Worm (Caenorhabditis elegans) whole organism, mixed stage, embryonic: ENCODE data around the gene fbxa-96.

Experiments
- M03D4.4 ChIP-seq: sonication (generic microtip); optimal IDR thresholded peaks from 2 replicates; lab custom pipeline; 2017; ENCODE audit warnings: mild to moderate bottlenecking, missing genetic modification characterization, missing compliant biosample characterization
- bed-3 ChIP-seq: fragments of 200-800 bp; sonication (Bioruptor generic); optimal IDR thresholded peaks from 3 replicates; lab custom pipeline; 2018; ENCODE audit warnings: mild to moderate bottlenecking, missing genetic modification characterization, moderate library complexity, missing compliant biosample characterization
- blmp-1 ChIP-seq: fragments of 150-350 bp; optimal IDR thresholded peaks from 2 replicates; lab custom pipeline; 2014; ENCODE audit warnings: missing biosample characterization, missing genetic modification characterization
- ceh-39 ChIP-seq: fragments of 150-350 bp; optimal IDR thresholded peaks from 2 replicates; lab custom pipeline; 2014; ENCODE audit warnings: missing biosample characterization, missing genetic modification characterization
- ceh-43 ChIP-seq: fragments of 200-800 bp; sonication (Bioruptor generic); optimal IDR thresholded peaks from 2 replicates; lab custom pipeline; 2018; ENCODE audit warnings: mild to moderate bottlenecking, missing genetic modification characterization, moderate library complexity, missing compliant biosample characterization
- ces-1 ChIP-seq: fragments of 150-350 bp; optimal IDR thresholded peaks from 2 replicates; lab custom pipeline; 2014; ENCODE audit warnings: missing biosample characterization, missing genetic modification reagents, missing genetic modification characterization
- cnd-1 ChIP-seq: fragments of 200-800 bp; sonication (Bioruptor generic); optimal IDR thresholded peaks from 2 replicates; lab custom pipeline; 2018; ENCODE audit warnings: mild to moderate bottlenecking, missing genetic modification characterization, missing compliant biosample characterization
- drap-1 ChIP-seq: fragments of 200-800 bp; sonication (Bioruptor generic); optimal IDR thresholded peaks from 3 replicates; lab custom pipeline; 2018; ENCODE audit warnings: mild to moderate bottlenecking, missing genetic modification characterization, missing compliant biosample characterization
- elt-1 ChIP-seq: sonication (generic microtip); optimal IDR thresholded peaks from 2 replicates; lab custom pipeline; 2017; ENCODE audit warnings: missing genetic modification characterization, mild to moderate bottlenecking, missing compliant biosample characterization, antibody characterized with exemption, moderate library complexity, borderline replicate concordance; ENCODE audit not compliant: insufficient read depth
- elt-3 ChIP-seq: fragments of 150-350 bp; optimal IDR thresholded peaks from 2 replicates; lab custom pipeline; 2014; ENCODE audit warnings: missing biosample characterization, missing genetic modification characterization
- flh-1 ChIP-seq: fragments of 200-800 bp; sonication (Bioruptor generic); optimal IDR thresholded peaks from 2 replicates; lab custom pipeline; 2018; ENCODE audit warnings: mild to moderate bottlenecking, missing genetic modification characterization, moderate library complexity, missing compliant biosample characterization
- ham-2 ChIP-seq: fragments of 200-800 bp; sonication (Bioruptor generic); optimal IDR thresholded peaks from 2 replicates; lab custom pipeline; 2018; ENCODE audit warnings: mild to moderate bottlenecking, missing genetic modification characterization, missing compliant biosample characterization
- hlh-1 ChIP-seq: fragments of 150-350 bp; optimal IDR thresholded peaks from 2 replicates; lab custom pipeline; 2014; ENCODE audit warnings: missing biosample characterization, missing genetic modification reagents, missing genetic modification characterization
- lin-13 ChIP-seq: fragments of 150-350 bp; optimal IDR thresholded peaks from 2 replicates; lab custom pipeline; 2014; ENCODE audit warnings: missing biosample characterization, missing genetic modification characterization
- lin-32 ChIP-seq: fragments of 200-800 bp; sonication (Bioruptor generic); optimal IDR thresholded peaks from 2 replicates; lab custom pipeline; 2018; ENCODE audit warnings: mild to moderate bottlenecking, missing genetic modification characterization, missing compliant biosample characterization
- lsy-2 ChIP-seq: fragments of 150-350 bp; optimal IDR thresholded peaks from 2 replicates; lab custom pipeline; 2014; ENCODE audit warnings: missing biosample characterization, missing genetic modification characterization
- mab-5 ChIP-seq: fragments of 150-350 bp; optimal IDR thresholded peaks from 2 replicates; lab custom pipeline; 2014; ENCODE audit warnings: missing biosample characterization, missing genetic modification characterization
- mep-1 ChIP-seq: fragments of 150-350 bp; optimal IDR thresholded peaks from 2 replicates; lab custom pipeline; 2017; ENCODE audit warnings: missing biosample characterization, missing genetic modification reagents, missing genetic modification characterization, inconsistent platforms
- mls-2 ChIP-seq: sonication (generic microtip); optimal IDR thresholded peaks from 2 replicates; lab custom pipeline; 2016; ENCODE audit warnings: mild to moderate bottlenecking, missing genetic modification characterization, moderate library complexity, missing compliant biosample characterization
- nhr-2 ChIP-seq: fragments of 150-350 bp; optimal IDR thresholded peaks from 2 replicates; lab custom pipeline; 2014; ENCODE audit warnings: missing biosample characterization, missing genetic modification characterization
- nhr-237 ChIP-seq: fragments of 150-350 bp; optimal IDR thresholded peaks from 2 replicates; lab custom pipeline; 2014; ENCODE audit warnings: missing biosample characterization, missing genetic modification characterization
- nhr-28 ChIP-seq: fragments of 150-350 bp; optimal IDR thresholded peaks from 2 replicates; lab custom pipeline; 2014; ENCODE audit warnings: missing biosample characterization, missing genetic modification characterization
- nhr-76 ChIP-seq: sonication (generic microtip); optimal IDR thresholded peaks from 2 replicates; lab custom pipeline; 2017; ENCODE audit warnings: missing biosample characterization, missing genetic modification characterization
- pha-4 ChIP-seq: fragments of 150-350 bp; optimal IDR thresholded peaks from 2 replicates; lab custom pipeline; 2018; ENCODE audit warnings: missing biosample characterization, missing genetic modification reagents, missing genetic modification characterization
- snpc-4 ChIP-seq: fragments of 150-350 bp; optimal IDR thresholded peaks from 2 replicates; lab custom pipeline; 2014; ENCODE audit warnings: missing biosample characterization, missing genetic modification characterization
- sptf-1 ChIP-seq: sonication (generic microtip); optimal IDR thresholded peaks from 2 replicates; lab custom pipeline; 2017; ENCODE audit warnings: mild to moderate bottlenecking, missing genetic modification characterization, moderate library complexity, missing compliant biosample characterization
- tbx-8 ChIP-seq: fragments of 200-800 bp; sonication (Bioruptor generic); optimal IDR thresholded peaks from 2 replicates; lab custom pipeline; 2018; ENCODE audit warnings: mild to moderate bottlenecking, missing genetic modification characterization, moderate library complexity, missing compliant biosample characterization
- unc-120 ChIP-seq: sonication (generic microtip); optimal IDR thresholded peaks from 2 replicates; lab custom pipeline; 2017; ENCODE audit warnings: missing genetic modification characterization, missing compliant biosample characterization; ENCODE audit not compliant: poor library complexity, severe bottlenecking
- unc-39 ChIP-seq: fragments of 150-350 bp; optimal IDR thresholded peaks from 2 replicates; lab custom pipeline; 2014; ENCODE audit warnings: missing biosample characterization, missing genetic modification characterization
- unc-62 ChIP-seq: fragments of 150-350 bp; optimal IDR thresholded peaks from 2 replicates; lab custom pipeline; 2014; ENCODE audit warnings: missing biosample characterization, missing genetic modification reagents, missing genetic modification characterization
- zip-8 ChIP-seq: fragments of 150-350 bp; optimal IDR thresholded peaks from 2 replicates; lab custom pipeline; 2014; ENCODE audit warnings: missing biosample characterization, missing genetic modification characterization
- ztf-11 ChIP-seq: fragments of 150-350 bp; optimal IDR thresholded peaks from 2 replicates; lab custom pipeline; 2014; ENCODE audit warnings: missing biosample characterization, missing genetic modification characterization

Gene fbxa-96

DNA sequence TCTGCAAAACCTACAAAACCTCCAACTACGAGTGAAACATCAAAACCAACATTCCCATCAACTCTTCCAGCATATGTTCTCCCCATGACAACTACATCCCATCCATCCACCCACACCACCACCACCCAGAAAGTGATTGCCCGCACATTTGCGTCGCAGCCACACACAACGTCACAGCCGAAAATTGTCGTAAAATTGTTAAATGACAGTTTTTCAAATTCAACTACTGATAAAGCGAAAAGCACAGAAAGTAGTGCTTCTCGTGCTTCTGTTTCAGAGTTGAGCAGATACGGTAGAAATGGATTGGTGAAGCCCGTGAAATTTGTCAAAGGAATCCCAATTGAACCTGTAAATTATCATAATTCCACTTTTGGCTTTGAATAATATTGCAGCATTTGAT is 27.5 kb upstream of the fbxa-96 start:
- TF ChIP-seq mep-1 (tag; lab: Kevin White, UChicago) = no peak
- no peak for TF ChIP-seq ceh-43 (GFP tag; lab: Kevin White, UChicago)
- TF ChIP-seq M03D4.4 = no peak
- TF ChIP-seq blmp-1 (tag; lab: Kevin White, UChicago) = no peak
- TF ChIP-seq snpc-4 (tag; lab: Kevin White, UChicago) = no peak
- TF ChIP-seq mls-2 (tag; lab: Kevin White, UChicago) = no peak
- TF ChIP-seq drap-1 (GFP tag; lab: Kevin White, UChicago) = no peak
- TF ChIP-seq lin-32 (GFP tag; lab: Kevin White, UChicago) = no peak
- no peak for TF ChIP-seq unc-39

DNA sequence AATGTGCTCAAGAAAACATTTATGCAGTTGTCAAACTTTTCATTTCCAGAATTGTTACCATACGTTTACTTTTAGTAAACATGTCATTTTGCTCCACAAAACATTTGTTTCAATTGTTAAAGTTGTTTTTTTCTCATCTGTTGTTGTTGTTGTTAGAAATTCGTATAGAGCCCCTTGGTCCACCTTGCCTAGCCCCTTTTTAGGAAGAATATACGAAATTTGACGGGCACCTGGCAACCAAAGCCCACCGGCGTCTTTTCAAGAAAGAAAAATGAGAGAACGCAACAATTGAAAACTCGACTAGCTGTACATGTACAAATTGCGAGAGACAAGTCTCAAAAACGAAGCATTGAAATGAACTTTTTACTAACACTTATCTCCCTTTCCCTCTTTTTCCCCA is 24.2 kb upstream of the fbxa-96 start, which contains the start of gene F09B12.5:
Gene F09B12.5, plus strand, starts transcription at position 301 of the 400 bp plus-strand sequence.
- TF ChIP-seq M03D4.4 = no peak
- no peak for TF ChIP-seq flh-1 (GFP tag; lab: Kevin White, UChicago)
- TF ChIP-seq nhr-28 = no peak
- no peak for TF ChIP-seq nhr-2 (tag; lab: Kevin White, UChicago)
- no peak for TF ChIP-seq pha-4
- no peak for TF ChIP-seq sptf-1 (tag; lab: Kevin White, UChicago)
- TF ChIP-seq mab-5 = no peak
- no peak for TF ChIP-seq elt-1 (tag; lab: Kevin White, UChicago)
- TF ChIP-seq unc-39 = no peak
- no peak for TF ChIP-seq elt-3
- no peak for TF ChIP-seq lsy-2 (tag; lab: Kevin White, UChicago)
- TF ChIP-seq nhr-237 = no peak
- no peak for TF ChIP-seq blmp-1 (tag; lab: Kevin White, UChicago)
- TF ChIP-seq nhr-76 (tag; lab: Kevin White, UChicago) = no peak
- TF ChIP-seq drap-1 (GFP tag; lab: Kevin White, UChicago) = no peak
- no peak for TF ChIP-seq tbx-8 (GFP tag; lab: Kevin White, UChicago)
- TF ChIP-seq unc-120 = no peak

DNA sequence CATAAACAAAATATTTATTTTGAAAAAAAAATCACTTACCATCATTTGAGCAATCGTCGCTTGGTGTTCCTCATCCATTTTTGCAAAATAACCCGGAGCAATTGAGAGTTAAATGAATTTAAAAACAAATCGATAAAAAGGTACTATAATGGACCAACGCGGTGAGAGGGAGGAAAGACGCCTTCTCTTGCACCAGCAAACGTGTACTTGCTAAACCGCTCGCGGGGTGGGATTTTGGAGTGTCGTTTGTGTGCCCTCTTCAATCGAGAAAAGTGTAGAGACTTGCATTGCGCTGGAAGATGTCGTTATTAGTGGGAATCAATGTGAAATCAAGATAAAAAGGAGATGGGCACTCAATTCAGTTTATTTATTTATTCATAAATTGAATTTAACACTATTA is 23.6 kb upstream of the fbxa-96 start, which contains the start of gene H40L08.1:
Gene H40L08.1, minus strand, starts transcription at position 292 of the 400 bp plus-strand sequence.
- TF ChIP-seq elt-1 (tag; lab: Kevin White, UChicago) (peak; percentile 15), mep-1 (tag; lab: Kevin White, UChicago) (peak; percentile 9), cnd-1 (tag; lab: Kevin White, UChicago) (no peak), pha-4 (peak; percentile 10), sptf-1 (tag; lab: Kevin White, UChicago) (no peak), mab-5 (no peak), tbx-8 (GFP tag; lab: Kevin White, UChicago) (no peak), hlh-1 (tag; lab: Kevin White, UChicago) (no peak), ces-1 (GFP tag; lab: Kevin White, UChicago) (peak; percentile 56), ceh-39 (peak; percentile 9), lsy-2 (tag; lab: Kevin White, UChicago) (no peak)

DNA sequence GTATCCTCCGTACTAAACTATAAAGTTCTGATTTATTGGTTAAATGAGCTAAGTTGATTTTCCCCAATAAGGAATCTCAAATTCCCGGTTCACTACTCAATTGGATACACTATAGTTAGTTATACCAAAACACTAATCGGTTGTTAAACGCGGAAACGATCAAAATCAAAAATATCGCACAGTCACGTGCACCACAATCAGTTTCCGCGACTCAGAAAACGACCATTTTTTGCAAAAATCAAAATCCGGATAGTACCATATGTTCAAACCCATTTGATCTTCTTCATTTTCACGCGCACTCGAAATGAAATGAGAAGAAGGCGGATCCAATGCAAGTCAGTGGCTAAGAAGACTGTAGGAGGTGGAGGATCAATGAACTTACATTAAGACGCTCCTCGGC is 21.3 kb upstream of the fbxa-96 start:
- TF ChIP-seq cnd-1 (tag; lab: Kevin White, UChicago) = no peak
- no peak for TF ChIP-seq ztf-11
- TF ChIP-seq drap-1 (GFP tag; lab: Kevin White, UChicago) = no peak
- no peak for TF ChIP-seq tbx-8 (GFP tag; lab: Kevin White, UChicago)
- TF ChIP-seq mep-1 (tag; lab: Kevin White, UChicago) = no peak
- no peak for TF ChIP-seq nhr-237
- no peak for TF ChIP-seq blmp-1 (tag; lab: Kevin White, UChicago)
- no peak for TF ChIP-seq pha-4
- no peak for TF ChIP-seq zip-8
- no peak for TF ChIP-seq hlh-1 (tag; lab: Kevin White, UChicago)
- no peak for TF ChIP-seq nhr-76 (tag; lab: Kevin White, UChicago)
- TF ChIP-seq ceh-43 (GFP tag; lab: Kevin White, UChicago) = no peak
- TF ChIP-seq ham-2 (GFP tag; lab: Kevin White, UChicago) = no peak
- no peak for TF ChIP-seq ces-1 (GFP tag; lab: Kevin White, UChicago)
- no peak for TF ChIP-seq unc-62
- no peak for TF ChIP-seq unc-39
- no peak for TF ChIP-seq lin-13 (tag; lab: Kevin White, UChicago)
- TF ChIP-seq bed-3 (GFP tag; lab: Kevin White, UChicago) = no peak

DNA sequence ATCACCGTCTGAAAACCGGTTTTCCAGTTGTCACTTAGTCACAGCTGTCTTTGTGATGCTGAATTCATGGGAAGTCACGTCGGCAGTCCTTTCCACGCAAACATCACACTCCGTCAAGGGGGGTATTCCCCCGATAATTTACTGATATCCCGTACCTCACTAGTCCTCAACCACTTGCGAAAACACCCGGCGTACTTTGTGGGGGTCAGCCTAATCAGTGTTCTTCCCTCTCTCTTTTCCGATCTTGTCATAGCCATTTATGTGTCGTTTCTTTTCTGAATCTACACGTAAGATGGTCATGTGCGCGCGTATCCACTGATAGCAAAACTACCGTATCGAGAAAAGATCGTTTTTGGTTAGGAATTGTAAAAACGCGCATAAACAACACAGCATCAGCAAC is 19.2 kb upstream of the fbxa-96 start:
- TF ChIP-seq nhr-237 = no peak
- TF ChIP-seq, all 35 proteins: peak for 0
